Worm (Caenorhabditis elegans): ENCODE measurements around the gene gly-20.

DNA sequence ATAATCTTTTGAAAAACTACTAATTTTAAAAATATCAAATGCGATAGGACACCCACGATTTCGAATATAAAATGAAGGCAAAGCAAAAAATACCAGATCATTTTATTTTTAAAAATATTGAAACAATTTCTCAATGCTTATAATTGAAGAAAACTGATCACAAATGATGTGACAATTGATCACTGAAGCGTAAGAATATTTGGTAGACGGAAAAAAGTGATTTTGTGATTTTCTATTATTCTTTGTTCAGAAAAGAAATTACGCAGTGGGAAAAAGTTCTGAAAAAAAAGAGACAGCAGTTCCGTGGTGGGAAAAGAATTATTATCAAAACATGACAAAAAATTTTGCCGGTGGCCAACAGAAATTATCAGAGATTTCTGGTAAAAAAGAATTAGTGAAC, 16.3 kb downstream of the gly-20 start, which contains the start of gene T03F7.5:
- TF ChIP-seq snpc-1.3 (tag; optimal IDR thresholded peaks at IDR 0.05; ENCODE audit: insufficient read depth) (no peak), F10E7.11 (tag; optimal IDR thresholded peaks at IDR 0.05) (no peak)
